Worm (Caenorhabditis elegans): ENCODE results near the gene tofu-2.
"Not testable (repeated sequence)": the region's sequence is repeated elsewhere in the genome, so short reads cannot be mapped to it uniquely, and the experiment has no call there.

tofu-2 gene

DNA sequence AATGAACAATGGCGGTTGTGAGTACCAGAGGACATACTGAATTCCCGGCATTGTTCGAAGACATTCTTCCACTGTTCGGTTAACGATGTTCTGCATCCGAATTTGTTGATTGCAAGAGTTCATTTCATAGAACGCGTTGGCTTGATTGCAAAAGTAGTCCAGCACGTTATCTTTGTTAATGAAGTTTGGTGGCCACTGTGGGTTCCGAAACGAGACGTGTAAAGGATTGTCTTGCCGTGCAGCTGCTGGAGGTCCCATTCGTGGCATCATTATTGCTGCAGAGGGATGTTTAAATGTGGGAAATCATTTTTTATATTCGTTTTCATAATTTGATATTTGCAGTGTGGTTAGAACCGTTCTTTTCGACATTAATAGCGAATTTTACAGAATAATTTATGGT, 8.3 kb upstream of the tofu-2 start, which contains the start of gene mdt-6:
Gene mdt-6, minus strand, starts transcription at position 275 of the 400 bp plus-strand sequence.
- TF ChIP-seq nhr-76 (tag; optimal IDR thresholded peaks at IDR 0.05), result no peak
- TF ChIP-seq ama-1 (optimal IDR thresholded peaks at IDR 0.05), result peak; percentile 51
- TF ChIP-seq jun-1 (tag; optimal IDR thresholded peaks at IDR 0.05), result no peak
- TF ChIP-seq ceh-9 (tag; optimal IDR thresholded peaks at IDR 0.05), result no peak

DNA sequence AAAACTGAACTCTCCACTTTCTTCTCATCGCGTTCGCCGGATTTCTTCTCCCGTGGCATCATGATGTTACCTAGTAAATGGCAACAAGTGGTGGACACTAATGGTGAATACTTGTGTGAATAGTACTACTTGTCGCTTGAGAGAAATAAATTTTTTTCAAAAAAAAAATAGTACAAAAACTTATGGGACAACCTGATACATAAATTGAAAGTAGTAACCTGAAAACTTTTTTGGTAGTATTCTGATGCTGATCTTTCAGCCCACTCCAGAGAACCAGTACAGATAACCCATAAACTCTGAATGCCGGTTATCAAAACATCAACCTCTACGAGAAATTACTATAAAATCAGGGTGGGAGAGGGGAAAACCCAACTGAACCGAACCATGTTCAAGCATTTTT, 6.7 kb upstream of the tofu-2 start, which contains the start of gene Y57E12AL.2:
Gene Y57E12AL.2, plus strand, starts transcription at position 301 of the 400 bp plus-strand sequence.
- not testable (repeated sequence) for TF ChIP-seq egl-27, nhr-237, lin-39 (tag; optimal IDR thresholded peaks at IDR 0.05)

DNA sequence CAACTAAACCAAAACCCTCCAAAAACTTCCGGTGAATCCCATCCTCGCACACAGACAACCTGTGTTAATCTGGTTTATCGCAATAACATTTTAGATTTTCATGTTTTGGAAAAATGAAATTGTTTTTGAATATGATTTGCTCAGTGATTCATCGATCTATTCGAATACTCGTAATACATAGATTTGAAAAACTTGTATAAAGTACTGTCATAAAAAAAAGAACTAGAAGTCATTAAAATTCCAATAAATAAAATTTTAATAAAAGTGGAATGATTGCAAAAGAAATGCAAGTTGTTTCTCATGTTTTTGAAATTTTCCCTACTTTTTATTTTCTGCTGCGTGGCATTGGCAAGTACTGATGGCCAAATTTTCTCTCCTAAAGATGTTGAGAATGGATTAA, 3.5 kb upstream of the tofu-2 start, which contains the start of gene spig-8:
Gene spig-8, plus strand, starts transcription at position 301 of the 400 bp plus-strand sequence.
- TF ChIP-seq tbx-2 (tag; optimal IDR thresholded peaks at IDR 0.05), result no peak
- no peak for TF ChIP-seq elt-2 (tag; optimal IDR thresholded peaks at IDR 0.05)

DNA sequence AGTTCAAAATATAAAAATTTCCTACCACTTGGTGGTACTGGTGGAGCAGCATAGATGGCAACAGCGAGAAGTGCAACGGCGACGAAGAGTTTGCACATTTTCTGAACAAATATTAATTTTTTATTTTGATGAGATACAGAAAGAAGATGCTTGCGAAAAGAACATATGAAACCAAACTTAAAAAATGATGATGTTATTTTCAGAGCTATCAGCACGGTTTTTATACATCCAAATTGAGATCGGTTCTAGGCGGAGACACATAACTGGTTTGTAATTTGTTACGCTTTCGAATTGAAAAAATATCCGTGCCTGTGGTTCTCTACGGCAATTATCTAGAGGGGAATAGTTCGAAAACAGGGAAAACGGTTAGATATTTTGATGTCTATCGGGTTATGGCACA, 2.1 kb upstream of the tofu-2 start, which contains the start of gene txt-17:
Gene txt-17, minus strand, starts transcription at position 101 of the 400 bp plus-strand sequence.
- no peak for TF ChIP-seq lin-39 (tag; optimal IDR thresholded peaks at IDR 0.05)
- TF ChIP-seq nhr-11 (tag; optimal IDR thresholded peaks at IDR 0.05), result no peak
- no peak for TF ChIP-seq nhr-77 (tag; optimal IDR thresholded peaks at IDR 0.05)
- TF ChIP-seq lin-15B (tag; optimal IDR thresholded peaks at IDR 0.05), result no peak
- TF ChIP-seq nfya-1 (tag; optimal IDR thresholded peaks at IDR 0.05; ENCODE audit: insufficient read depth), result no peak
- TF ChIP-seq lsy-12 (tag; optimal IDR thresholded peaks at IDR 0.05), result no peak
- TF ChIP-seq tbx-2 (tag; optimal IDR thresholded peaks at IDR 0.05), result no peak
- TF ChIP-seq nhr-76 (tag; optimal IDR thresholded peaks at IDR 0.05), result no peak
- no peak for TF ChIP-seq elt-2 (tag; optimal IDR thresholded peaks at IDR 0.05)
- TF ChIP-seq nhr-43 (tag; optimal IDR thresholded peaks at IDR 0.05; ENCODE audit: poor library complexity, severe bottlenecking), result no peak
- no peak for TF ChIP-seq jun-1 (tag; optimal IDR thresholded peaks at IDR 0.05)

DNA sequence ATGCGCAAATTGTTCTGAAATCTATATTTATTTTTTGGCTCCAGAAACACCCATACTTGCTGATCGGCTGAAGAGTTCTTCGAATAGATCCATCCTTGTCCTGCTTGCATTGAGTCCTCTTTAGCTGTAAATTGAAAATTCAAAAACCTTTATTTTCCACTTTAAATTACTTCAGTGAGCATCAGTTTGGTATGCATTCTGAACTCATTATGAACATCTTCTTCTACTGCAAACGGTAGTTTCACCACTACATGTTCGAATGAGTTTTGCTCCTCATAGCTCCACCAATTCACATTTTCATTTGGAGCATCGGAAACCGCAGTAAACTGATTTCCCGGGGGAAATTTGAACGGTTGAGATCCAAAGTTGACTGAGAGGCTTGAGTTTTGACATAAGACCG, 895 bp downstream of the tofu-2 start:
- TF ChIP-seq elt-2 (tag; optimal IDR thresholded peaks at IDR 0.05) (no peak), elt-1 (tag; optimal IDR thresholded peaks at IDR 0.05) (no peak), R02D3.7 (tag; optimal IDR thresholded peaks at IDR 0.05) (no peak), mdl-1 (tag; optimal IDR thresholded peaks at IDR 0.05) (no peak), nfya-1 (tag; optimal IDR thresholded peaks at IDR 0.05; ENCODE audit: insufficient read depth) (no peak)

DNA sequence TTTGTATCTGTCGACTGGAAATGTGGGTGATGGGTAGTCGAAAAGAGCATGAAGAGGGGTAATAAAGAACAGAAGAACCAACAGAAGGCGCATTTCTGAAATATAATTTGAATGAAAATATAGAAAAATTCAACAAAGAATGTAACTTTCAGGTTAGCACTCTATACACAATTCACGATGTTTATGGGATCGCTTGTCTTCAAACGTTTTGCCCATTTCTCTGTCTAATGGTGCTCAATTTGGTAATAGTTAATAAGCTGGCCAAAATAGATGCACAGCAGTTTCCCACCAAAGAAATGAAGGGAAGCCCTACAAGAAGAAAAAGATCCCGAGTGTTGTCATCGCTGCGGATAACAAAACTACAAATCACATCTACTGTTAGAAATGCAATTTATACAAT, 3.5 kb downstream of the tofu-2 start, which contains the start of gene F20A1.8:
Gene F20A1.8, minus strand, starts transcription at position 101 of the 400 bp plus-strand sequence.
- TF ChIP-seq fkh-10 (GFP tag; optimal IDR thresholded peaks at IDR 0.05) (no peak), mdl-1 (tag; optimal IDR thresholded peaks at IDR 0.05) (no peak), nhr-23 (tag; optimal IDR thresholded peaks at IDR 0.05) (no peak), elt-1 (tag; optimal IDR thresholded peaks at IDR 0.05) (no peak), mml-1 (tag; optimal IDR thresholded peaks at IDR 0.05) (no peak), lsy-12 (tag; optimal IDR thresholded peaks at IDR 0.05) (no peak), egl-5 (tag; optimal IDR thresholded peaks at IDR 0.05) (no peak)

DNA sequence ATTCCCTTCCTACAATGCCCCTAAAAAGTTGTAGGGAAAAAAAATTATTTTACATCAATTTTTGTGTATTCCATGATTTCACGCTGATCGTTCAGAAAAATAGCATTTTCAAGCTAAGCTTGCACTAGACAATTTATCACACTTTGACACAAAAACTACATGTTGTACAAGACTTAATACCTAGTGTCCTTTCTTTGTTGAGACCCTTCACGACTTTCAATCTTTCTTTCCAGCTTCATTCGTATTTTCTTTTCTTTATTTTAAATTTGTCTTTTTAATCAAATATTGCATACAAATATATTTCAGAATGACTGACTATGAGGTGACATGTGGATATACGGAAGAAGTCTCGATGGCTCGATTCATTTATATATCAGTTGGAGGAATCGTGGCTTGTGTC, 5.0 kb downstream of the tofu-2 start, which contains the start of gene F20A1.2:
Gene F20A1.2, plus strand, starts transcription at position 301 of the 400 bp plus-strand sequence.
- no peak for TF ChIP-seq jun-1 (tag; optimal IDR thresholded peaks at IDR 0.05)
- TF ChIP-seq zag-1 (tag; optimal IDR thresholded peaks at IDR 0.05), result no peak
- TF ChIP-seq tbx-2 (tag; optimal IDR thresholded peaks at IDR 0.05), result no peak
- TF ChIP-seq fos-1 (tag; optimal IDR thresholded peaks at IDR 0.05), result no peak
- no peak for TF ChIP-seq nhr-76 (tag; optimal IDR thresholded peaks at IDR 0.05)
- no peak for TF ChIP-seq snpc-4 (tag; optimal IDR thresholded peaks at IDR 0.05)
- TF ChIP-seq ztf-11 (tag; optimal IDR thresholded peaks at IDR 0.05), result no peak
- TF ChIP-seq pha-4 (tag; optimal IDR thresholded peaks at IDR 0.05), result no peak
- no peak for TF ChIP-seq nhr-43 (tag; optimal IDR thresholded peaks at IDR 0.05; ENCODE audit: poor library complexity, severe bottlenecking)
- no peak for TF ChIP-seq nfya-1 (tag; optimal IDR thresholded peaks at IDR 0.05; ENCODE audit: insufficient read depth)
- TF ChIP-seq ztf-4 (tag; optimal IDR thresholded peaks at IDR 0.05), result no peak
- TF ChIP-seq nhr-25 (tag; optimal IDR thresholded peaks at IDR 0.05), result no peak
- TF ChIP-seq fkh-2 (tag; optimal IDR thresholded peaks at IDR 0.05), result no peak
- no peak for TF ChIP-seq daf-12 (tag; optimal IDR thresholded peaks at IDR 0.05)
- no peak for TF ChIP-seq ceh-9 (tag; optimal IDR thresholded peaks at IDR 0.05)
- TF ChIP-seq skn-1 (tag; optimal IDR thresholded peaks at IDR 0.05), result no peak
